Worm (Caenorhabditis elegans): ENCODE results near the gene B0272.4.

B0272.4 gene

DNA sequence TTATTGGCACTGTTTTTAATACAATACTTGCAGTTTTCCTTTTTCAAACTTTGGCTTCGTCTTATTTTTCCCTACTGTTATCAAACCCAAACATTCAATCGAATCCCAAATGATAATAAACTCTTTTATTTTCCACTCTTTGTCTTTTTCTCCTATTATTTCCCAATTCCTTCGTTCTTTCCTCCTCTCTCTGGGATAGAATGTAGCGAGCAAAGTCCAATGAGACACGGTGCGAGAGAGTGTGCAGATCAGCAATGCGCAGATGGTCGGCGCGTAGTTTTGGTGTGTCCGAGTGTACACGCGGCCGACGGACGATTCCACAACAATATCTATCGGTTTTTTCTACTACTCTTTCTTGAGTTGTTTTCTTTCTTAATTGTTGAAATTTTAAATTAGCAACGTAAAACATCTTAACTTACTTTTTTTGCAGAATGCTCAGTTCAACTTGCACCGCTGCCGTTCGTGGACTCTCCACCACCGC is 2.8 kb downstream of the B0272.4 start, which contains the start of gene B0272.3 (continued):
- no peak for TF ChIP-seq fkh-10 (GFP tag; optimal IDR thresholded peaks at IDR 0.05)
- no peak for TF ChIP-seq nhr-25 (tag; optimal IDR thresholded peaks at IDR 0.05)
- TF ChIP-seq aly-2 (tag; optimal IDR thresholded peaks at IDR 0.05) = no peak
- no peak for TF ChIP-seq ama-1 (optimal IDR thresholded peaks at IDR 0.05)
- no peak for TF ChIP-seq unc-62 (GFP tag; optimal IDR thresholded peaks at IDR 0.05)
- no peak for TF ChIP-seq zag-1 (tag; optimal IDR thresholded peaks at IDR 0.05)

- TF ChIP-seq ama-1 (optimal IDR thresholded peaks at IDR 0.05) = no peak
- TF ChIP-seq ceh-16 (tag; optimal IDR thresholded peaks at IDR 0.05) = no peak
- no peak for TF ChIP-seq nhr-43 (tag; optimal IDR thresholded peaks at IDR 0.05; ENCODE audit: poor library complexity, severe bottlenecking)
- TF ChIP-seq pqm-1 (tag; optimal IDR thresholded peaks at IDR 0.05) = no peak
- TF ChIP-seq nhr-25 (tag; optimal IDR thresholded peaks at IDR 0.05) = no peak
- no peak for TF ChIP-seq mdl-1 (tag; optimal IDR thresholded peaks at IDR 0.05)
- no peak for TF ChIP-seq ztf-4 (tag; optimal IDR thresholded peaks at IDR 0.05)
- no peak for TF ChIP-seq unc-39 (tag; optimal IDR thresholded peaks at IDR 0.05)
Measured at ce11 chrX:9436843-9437312, 8.6 kb downstream of the B0272.4 start, which contains the start of gene tbb-4. tbb-4 (minus strand) TSS chrX:9436893.

DNA sequence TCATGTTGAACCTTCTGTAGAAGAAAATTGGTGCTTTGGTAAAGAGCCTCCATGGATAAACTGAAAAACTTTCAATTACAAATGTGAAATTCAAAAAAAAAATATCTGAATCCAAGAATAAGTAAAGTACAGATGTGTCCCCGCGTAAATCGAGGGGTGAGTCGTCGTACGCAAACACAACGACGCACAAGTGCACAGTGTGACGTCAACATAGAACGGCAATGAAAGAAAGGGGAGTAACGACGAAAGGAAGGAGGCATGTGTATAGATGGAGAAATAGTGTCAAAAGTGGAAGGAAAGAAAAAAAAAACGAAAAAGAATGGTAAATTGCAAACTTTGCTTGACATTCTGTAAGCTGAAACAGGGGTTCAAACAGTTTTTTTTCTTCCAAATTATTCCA is 13.3 kb downstream of the B0272.4 start, which contains the start of gene memb-1:
memb-1 (minus strand) TSS at position 60 of the 400 bp plus-strand sequence.
- TF ChIP-seq nhr-77 (tag; optimal IDR thresholded peaks at IDR 0.05) (no peak), nhr-43 (tag; optimal IDR thresholded peaks at IDR 0.05; ENCODE audit: poor library complexity, severe bottlenecking) (no peak), fkh-2 (tag; optimal IDR thresholded peaks at IDR 0.05) (peak; percentile 1), mml-1 (tag; optimal IDR thresholded peaks at IDR 0.05) (no peak), lin-39 (tag; optimal IDR thresholded peaks at IDR 0.05) (peak; percentile 73), ama-1 (optimal IDR thresholded peaks at IDR 0.05) (no peak), ceh-16 (tag; optimal IDR thresholded peaks at IDR 0.05) (no peak), nhr-25 (tag; optimal IDR thresholded peaks at IDR 0.05) (peak; percentile 84), lin-15B (tag; optimal IDR thresholded peaks at IDR 0.05) (peak; percentile 18), pha-4 (tag; optimal IDR thresholded peaks at IDR 0.05) (peak; percentile 83), egl-5 (tag; optimal IDR thresholded peaks at IDR 0.05) (peak; percentile 67), mdl-1 (tag; optimal IDR thresholded peaks at IDR 0.05) (no peak), nhr-237 (tag; optimal IDR thresholded peaks at IDR 0.05) (no peak), nhr-12 (tag; optimal IDR thresholded peaks at IDR 0.05) (no peak), unc-39 (tag; optimal IDR thresholded peaks at IDR 0.05) (no peak), ceh-9 (tag; optimal IDR thresholded peaks at IDR 0.05) (no peak), nhr-67 (tag; optimal IDR thresholded peaks at IDR 0.05) (no peak), ceh-82 (tag; optimal IDR thresholded peaks at IDR 0.05) (no peak), R02D3.7 (tag; optimal IDR thresholded peaks at IDR 0.05) (peak; percentile 70), nhr-28 (tag; optimal IDR thresholded peaks at IDR 0.05) (no peak), nfya-1 (tag; optimal IDR thresholded peaks at IDR 0.05; ENCODE audit: insufficient read depth) (peak; percentile 77), fos-1 (tag; optimal IDR thresholded peaks at IDR 0.05) (peak; percentile 33), pqm-1 (tag; optimal IDR thresholded peaks at IDR 0.05) (peak; percentile 74), sea-2 (GFP tag; optimal IDR thresholded peaks at IDR 0.05) (no peak), zag-1 (tag; optimal IDR thresholded peaks at IDR 0.05) (no peak), ztf-11 (tag; optimal IDR thresholded peaks at IDR 0.05) (no peak), ztf-4 (tag; optimal IDR thresholded peaks at IDR 0.05) (no peak), skn-1 (tag; optimal IDR thresholded peaks at IDR 0.05) (peak; percentile 45), lsy-12 (tag; optimal IDR thresholded peaks at IDR 0.05) (no peak), elt-3 (tag; optimal IDR thresholded peaks at IDR 0.05) (no peak), snpc-4 (tag; optimal IDR thresholded peaks at IDR 0.05) (peak; percentile 30), nhr-23 (tag; optimal IDR thresholded peaks at IDR 0.05) (peak; percentile 77), unc-62 (GFP tag; optimal IDR thresholded peaks at IDR 0.05) (no peak), egl-27 (tag; optimal IDR thresholded peaks at IDR 0.05) (peak; percentile 21), elt-2 (tag; optimal IDR thresholded peaks at IDR 0.05) (peak; percentile 59), jun-1 (tag; optimal IDR thresholded peaks at IDR 0.05) (peak; percentile 50), daf-12 (tag; optimal IDR thresholded peaks at IDR 0.05) (no peak), tbx-2 (tag; optimal IDR thresholded peaks at IDR 0.05) (no peak), aly-2 (tag; optimal IDR thresholded peaks at IDR 0.05) (no peak), fkh-10 (GFP tag; optimal IDR thresholded peaks at IDR 0.05) (no peak), ZK546.5 (tag; optimal IDR thresholded peaks at IDR 0.05) (no peak), ceh-28 (tag; optimal IDR thresholded peaks at IDR 0.05) (no peak), eor-1 (tag; optimal IDR thresholded peaks at IDR 0.05) (no peak), elt-1 (tag; optimal IDR thresholded peaks at IDR 0.05) (no peak), nhr-11 (tag; optimal IDR thresholded peaks at IDR 0.05) (no peak), nhr-76 (tag; optimal IDR thresholded peaks at IDR 0.05) (no peak), hmg-11 (tag; optimal IDR thresholded peaks at IDR 0.05) (peak; percentile 77)
